Fruit fly (Drosophila melanogaster): ENCODE data around the gene pkaap.

pkaap gene

DNA sequence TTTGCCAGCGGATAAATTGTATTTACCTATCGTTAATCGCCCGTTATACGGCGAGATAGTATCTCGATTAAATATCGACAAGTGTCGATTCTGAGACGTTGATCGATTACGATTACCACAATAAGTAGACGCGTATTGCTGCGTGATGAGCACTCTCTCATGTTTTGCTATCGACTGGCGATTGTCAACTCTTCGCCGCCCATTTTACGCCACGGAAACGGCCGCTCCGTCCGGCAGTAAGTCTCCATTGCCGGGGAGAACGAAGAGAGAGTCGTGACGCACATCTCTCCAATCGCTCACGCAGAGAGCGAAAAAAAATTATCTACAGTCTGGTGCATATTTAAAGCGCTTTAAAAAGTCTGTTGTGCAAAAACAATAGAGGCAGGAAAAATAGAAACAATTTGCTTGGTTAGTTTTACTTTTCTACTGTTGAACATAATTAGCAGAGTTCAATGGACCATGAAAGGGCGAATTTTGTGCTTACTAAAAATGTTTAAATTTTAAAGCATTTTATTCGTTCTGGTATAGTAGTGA lies 36.4 kb upstream of the pkaap start, which contains the start of gene CG46309 (continued):
- TF ChIP-seq Ets96B (tag; optimal IDR thresholded peaks at IDR 0.05) (no peak), CG7368 (GFP tag; optimal IDR thresholded peaks at IDR 0.05) (no peak), achi (GFP tag; optimal IDR thresholded peaks at IDR 0.05) (peak; percentile 1), CG1621 (tag; optimal IDR thresholded peaks at IDR 0.05) (no peak), CG11902 (GFP tag; optimal IDR thresholded peaks at IDR 0.05) (no peak), CG4318 (GFP tag; optimal IDR thresholded peaks at IDR 0.05) (no peak), fd85E (GFP tag; optimal IDR thresholded peaks at IDR 0.05) (no peak), lz (GFP tag; optimal IDR thresholded peaks at IDR 0.05) (peak; percentile 54), esn (GFP tag; optimal IDR thresholded peaks at IDR 0.05) (peak; percentile 53), Met (GFP tag; optimal IDR thresholded peaks at IDR 0.05) (peak; percentile 32), acj6 (GFP tag; optimal IDR thresholded peaks at IDR 0.05) (peak; percentile 56), CG34406 (GFP tag; optimal IDR thresholded peaks at IDR 0.05) (no peak), Blimp-1 (GFP tag; optimal IDR thresholded peaks at IDR 0.05) (no peak), fd59A (GFP tag; optimal IDR thresholded peaks at IDR 0.05) (no peak), CG32006 (GFP tag; optimal IDR thresholded peaks at IDR 0.05) (no peak), CG11762 (GFP tag; optimal IDR thresholded peaks at IDR 0.05; ENCODE audit: insufficient read depth) (peak; percentile 10), CG6163 (GFP tag; IDR thresholded peaks at IDR 0.05) (no peak), dsx (GFP tag; optimal IDR thresholded peaks at IDR 0.05; ENCODE audit: poor library complexity, severe bottlenecking) (no peak), OdsH (GFP tag; optimal IDR thresholded peaks at IDR 0.05) (peak; percentile 49), fkh (GFP tag; optimal IDR thresholded peaks at IDR 0.05) (no peak), CG3032 (tag; optimal IDR thresholded peaks at IDR 0.05) (no peak), CG6808 (GFP tag; optimal IDR thresholded peaks at IDR 0.05) (no peak), Hr39 (GFP tag; optimal IDR thresholded peaks at IDR 0.05) (peak; percentile 61)

DNA sequence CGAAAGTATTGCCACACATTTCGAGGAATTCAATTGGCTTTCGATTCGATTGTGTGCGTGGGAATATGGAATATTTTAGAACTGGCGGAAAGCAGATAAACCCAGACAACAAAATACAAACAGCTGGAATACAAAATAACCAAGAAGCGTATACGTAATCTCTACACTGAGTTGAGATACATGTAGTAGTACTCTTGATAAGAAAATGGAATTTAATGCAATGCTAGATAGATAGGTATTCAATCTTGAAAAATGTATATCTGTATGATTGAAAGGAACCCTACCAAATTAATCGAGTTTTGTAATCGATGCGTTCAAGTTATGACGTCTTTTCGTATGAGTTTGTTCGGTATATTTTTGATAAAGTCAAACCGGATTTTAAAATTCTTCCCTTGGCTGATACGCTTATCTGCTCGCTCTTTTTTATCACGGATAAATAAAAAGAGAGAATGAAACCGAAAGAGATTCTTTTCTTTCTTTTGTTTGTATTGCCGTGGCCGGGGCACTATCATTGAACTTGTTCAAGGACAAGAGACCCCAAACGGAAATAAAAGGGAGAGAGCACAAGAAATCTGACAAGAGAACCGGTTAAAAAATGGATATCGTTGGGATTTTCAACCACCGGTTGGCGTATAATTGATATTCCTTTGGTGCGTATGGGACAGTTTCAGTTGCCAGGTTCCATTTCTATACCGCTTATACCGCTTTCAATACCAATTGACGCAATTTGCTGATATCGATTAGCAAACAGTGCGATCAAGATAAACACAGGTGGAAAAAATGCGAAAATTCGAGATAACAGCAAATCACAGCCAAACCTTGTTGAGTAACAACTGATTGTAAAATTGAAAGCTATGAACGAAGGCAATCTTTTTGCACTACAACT lies 32.6 kb upstream of the pkaap start:
- TF ChIP-seq net (GFP tag; optimal IDR thresholded peaks at IDR 0.05), result no peak
- no peak for TF ChIP-seq OdsH (GFP tag; optimal IDR thresholded peaks at IDR 0.05)
- peak; percentile 22 for TF ChIP-seq Ets96B (tag; optimal IDR thresholded peaks at IDR 0.05)
- TF ChIP-seq Sox14 (GFP tag; optimal IDR thresholded peaks at IDR 0.05), result no peak
- peak; percentile 35 for TF ChIP-seq CG9139 (GFP tag; optimal IDR thresholded peaks at IDR 0.05)
- peak; percentile 46 to 69 for TF ChIP-seq ss (GFP tag; optimal IDR thresholded peaks at IDR 0.05)
- TF ChIP-seq Blimp-1 (GFP tag; optimal IDR thresholded peaks at IDR 0.05), result peak; percentile 75
- no peak for TF ChIP-seq eg (GFP tag; IDR thresholded peaks at IDR 0.05)
- peak; percentile 73 for TF ChIP-seq Eip78C (GFP tag)
- no peak for TF ChIP-seq acj6 (GFP tag; optimal IDR thresholded peaks at IDR 0.05)
- TF ChIP-seq Eip93F (GFP tag; optimal IDR thresholded peaks at IDR 0.05), result peak; percentile 2
- TF ChIP-seq CG6808 (GFP tag; optimal IDR thresholded peaks at IDR 0.05), result peak; percentile 59
- TF ChIP-seq spab (GFP tag; optimal IDR thresholded peaks at IDR 0.05), result peak; percentile 23
- no peak for TF ChIP-seq CG11902 (GFP tag; optimal IDR thresholded peaks at IDR 0.05)
- TF ChIP-seq CG15336 (GFP tag; IDR thresholded peaks at IDR 0.05), result no peak
- TF ChIP-seq CG4318 (GFP tag; optimal IDR thresholded peaks at IDR 0.05), result no peak
- peak; percentile 3 for TF ChIP-seq Sox102F (GFP tag; optimal IDR thresholded peaks at IDR 0.05)
- TF ChIP-seq CG1621 (tag; optimal IDR thresholded peaks at IDR 0.05), result peak; percentile 64
- TF ChIP-seq CG11762 (GFP tag; optimal IDR thresholded peaks at IDR 0.05; ENCODE audit: insufficient read depth), result no peak
- TF ChIP-seq CG3919 (GFP tag; optimal IDR thresholded peaks at IDR 0.05), result no peak
- TF ChIP-seq fkh (GFP tag; optimal IDR thresholded peaks at IDR 0.05), result peak; percentile 25
- peak; percentile 96 for TF ChIP-seq vri (GFP tag; optimal IDR thresholded peaks at IDR 0.05)
- TF ChIP-seq CG32006 (GFP tag; optimal IDR thresholded peaks at IDR 0.05), result no peak
- no peak for TF ChIP-seq pdm3 (GFP tag; optimal IDR thresholded peaks at IDR 0.05)
- peak; percentile 51 for TF ChIP-seq CG6854 (GFP tag; optimal IDR thresholded peaks at IDR 0.05)
- TF ChIP-seq CG34406 (GFP tag; optimal IDR thresholded peaks at IDR 0.05), result no peak
